Fruit fly (Drosophila melanogaster) whole organism, embryonic: ENCODE results near the gene CG6441.

Source experiments
- CG12219 ChIP-seq: fragments of 200-800 bp; sonication (Bioruptor generic); optimal IDR thresholded peaks from 3 replicates; lab custom pipeline; 2018; ENCODE audit warnings: missing biosample characterization, mild to moderate bottlenecking, missing genetic modification characterization
- CG17912 ChIP-seq: fragments of 200-800 bp; sonication (Bioruptor generic); optimal IDR thresholded peaks from 2 replicates; lab custom pipeline; 2018; ENCODE audit warnings: missing biosample characterization, mild to moderate bottlenecking, missing genetic modification characterization
- CG4360 ChIP-seq: fragments of 200-800 bp; sonication (Bioruptor generic); IDR thresholded peaks from 2 replicates; pipeline ENCODE4 v1.3.6; 2022; ENCODE audit warnings: missing biosample characterization, missing genetic modification characterization
- CG5245 ChIP-seq: fragments of 200-800 bp; sonication (Bioruptor generic); optimal IDR thresholded peaks from 3 replicates; lab custom pipeline; 2016; ENCODE audit warnings: missing biosample characterization, missing genetic modification characterization
- CG6272 ChIP-seq: fragments of 200-800 bp; sonication (Bioruptor generic); IDR thresholded peaks from 2 replicates; pipeline ENCODE4 v1.3.6; 2022; ENCODE audit warnings: missing biosample characterization, missing genetic modification characterization
- Hr78 ChIP-seq, 2 experiments: fragments of 200-800 bp in 1 of 2; fragments of >200 bp in 1 of 2; sonication (Bioruptor generic) in 1 of 2; optimal IDR thresholded peaks; 2 replicates each; lab custom pipeline; 2017 to 2019; ENCODE audit warnings: missing biosample characterization in 2 of 2, missing genetic modification characterization in 2 of 2, mild to moderate bottlenecking in 1 of 2, moderate library complexity in 1 of 2
- Sox100B ChIP-seq: fragments of 200-800 bp; sonication (Bioruptor generic); optimal IDR thresholded peaks from 3 replicates; lab custom pipeline; 2018; ENCODE audit warnings: missing biosample characterization, mild to moderate bottlenecking, missing genetic modification characterization
- aop ChIP-seq: fragments of 200-800 bp; sonication (Bioruptor generic); IDR thresholded peaks from 2 replicates; pipeline ENCODE4 v1.3.6; 2022; ENCODE audit warnings: missing biosample characterization, missing genetic modification characterization
- exex ChIP-seq: fragments of 200-800 bp; sonication (Bioruptor generic); optimal IDR thresholded peaks from 4 replicates; lab custom pipeline; 2018; ENCODE audit warnings: missing biosample characterization, mild to moderate bottlenecking, missing genetic modification characterization, moderate library complexity

dm6 chr2L:7513321-7514059 is 39.0 kb downstream of the CG6441 start:
- no peak for TF ChIP-seq CG4360 (GFP tag; lab: Robert Waterston, UW)
- TF ChIP-seq CG5245 (GFP tag; lab: Kevin White, UChicago): no peak
- TF ChIP-seq Hr78 (GFP tag; optimal IDR thresholded peaks at IDR 0.05; lab: Kevin White, UChicago): no peak
- TF ChIP-seq exex (tag; lab: Kevin White, UChicago): no peak
- TF ChIP-seq Sox100B (GFP tag; lab: Kevin White, UChicago): no peak
- TF ChIP-seq CG12219 (GFP tag; lab: Kevin White, UChicago): no peak
- no peak for TF ChIP-seq CG6272
- no peak for TF ChIP-seq aop (GFP tag; lab: Robert Waterston, UW)
- no peak for TF ChIP-seq CG17912 (GFP tag; lab: Kevin White, UChicago)
